Worm (Caenorhabditis elegans) whole organism, L4/young adult: ENCODE results near the gene W06D11.3.

Experiments used
- W03F9.2 ChIP-seq: fragments of 150-350 bp; optimal IDR thresholded peaks from 2 replicates; lab custom pipeline; 2014; ENCODE audit warnings: missing biosample characterization, missing genetic modification characterization
- dao-5 ChIP-seq: sonication (generic microtip); optimal IDR thresholded peaks from 2 replicates; lab custom pipeline; 2016; ENCODE audit warnings: missing genotype, missing genetic modification characterization, moderate library complexity, missing compliant biosample characterization
- him-1 ChIP-seq: sonication (generic microtip); optimal IDR thresholded peaks from 2 replicates; lab custom pipeline; 2016; ENCODE audit warnings: missing genotype, missing genetic modification reagents, missing genetic modification characterization, missing compliant biosample characterization

ce11 chrX:12320737-12321136 lies 22.3 kb downstream of the W06D11.3 start, which contains the start of gene ceh-40:
- TF ChIP-seq W03F9.2 (tag; lab: Kevin White, UChicago) (no peak), dao-5 (tag; lab: Kevin White, UChicago) (no peak), him-1 (tag; lab: Kevin White, UChicago) (no peak)
